Worm (Caenorhabditis elegans) whole organism, L4 larva: ENCODE results near the gene cca-1.

Experiments used
- D1046.2 ChIP-seq: fragments of 200-800 bp; sonication (Bioruptor generic); IDR thresholded peaks from 2 replicates; pipeline ENCODE4 v1.3.6; 2022; ENCODE audit warnings: missing genetic modification characterization, missing compliant biosample characterization
- F10B5.3 ChIP-seq: sonication (generic microtip); optimal IDR thresholded peaks from 2 replicates; lab custom pipeline; 2016; ENCODE audit warnings: mild to moderate bottlenecking, missing genetic modification characterization, missing compliant biosample characterization
- T20F7.1 ChIP-seq: fragments of 200-800 bp; sonication (Bioruptor generic); optimal IDR thresholded peaks from 2 replicates; lab custom pipeline; 2018; ENCODE audit warnings: mild to moderate bottlenecking, missing genetic modification characterization, missing compliant biosample characterization
- Y75B8A.6 ChIP-seq: fragments of 200-800 bp; sonication (Bioruptor generic); IDR thresholded peaks from 2 replicates; pipeline ENCODE4 v1.3.6; 2022; ENCODE audit warnings: missing genetic modification reagents, missing genetic modification characterization, missing compliant biosample characterization
- arid-1 ChIP-seq: fragments of 200-800 bp; sonication (Bioruptor generic); conservative IDR thresholded peaks from 2 replicates; pipeline ENCODE4 v1.3.6; 2022; ENCODE audit warnings: missing genetic modification reagents, missing genetic modification characterization, missing compliant biosample characterization
- cey-2 ChIP-seq: sonication (generic microtip); optimal IDR thresholded peaks from 3 replicates; lab custom pipeline; 2017; ENCODE audit warnings: missing genetic modification characterization, mild to moderate bottlenecking, missing compliant biosample characterization, antibody characterized with exemption, borderline replicate concordance; ENCODE audit not compliant: insufficient read depth
- ctbp-1 ChIP-seq: fragments of 200-800 bp; sonication (Bioruptor generic); IDR thresholded peaks from 2 replicates; pipeline ENCODE4 v1.3.6; 2022; ENCODE audit warnings: missing genetic modification reagents, missing genetic modification characterization, missing compliant biosample characterization
- daf-12 ChIP-seq: fragments of 150-350 bp; optimal IDR thresholded peaks from 2 replicates; lab custom pipeline; 2014; ENCODE audit warnings: missing biosample characterization, missing genetic modification reagents, missing genetic modification characterization
- daf-16 ChIP-seq, 3 experiments: sonication (generic microtip); optimal IDR thresholded peaks; 2 replicates each; lab custom pipeline; 2016 to 2017; ENCODE audit warnings: missing genetic modification characterization in 3 of 3, missing genetic modification reagents in 3 of 3, mild to moderate bottlenecking in 2 of 3, missing compliant biosample characterization in 2 of 3, missing biosample characterization in 1 of 3, moderate library complexity in 1 of 3
- daf-8 ChIP-seq: fragments of 200-800 bp; sonication (Bioruptor generic); IDR thresholded peaks from 2 replicates; pipeline ENCODE4 v1.3.6; 2022; ENCODE audit warnings: missing genetic modification characterization, missing compliant biosample characterization
- dmd-6 ChIP-seq: fragments of 200-800 bp; sonication (Bioruptor generic); IDR thresholded peaks from 2 replicates; pipeline ENCODE4 v1.3.6; 2022; ENCODE audit warnings: missing genetic modification reagents, missing genetic modification characterization, missing compliant biosample characterization
- dmd-9 ChIP-seq: fragments of 200-800 bp; sonication (Bioruptor generic); IDR thresholded peaks from 2 replicates; pipeline ENCODE4 v1.3.6; 2022; ENCODE audit warnings: missing genetic modification reagents, missing genetic modification characterization, missing compliant biosample characterization
- dpl-1 ChIP-seq: fragments of 150-350 bp; optimal IDR thresholded peaks from 2 replicates; lab custom pipeline; 2014; ENCODE audit warnings: missing biosample characterization, missing genetic modification reagents, missing genetic modification characterization
- duxl-1 ChIP-seq: sonication (generic microtip); optimal IDR thresholded peaks from 2 replicates; lab custom pipeline; 2016; ENCODE audit warnings: mild to moderate bottlenecking, missing genetic modification characterization, moderate library complexity, missing compliant biosample characterization; ENCODE audit not compliant: poor library complexity
- egl-27 ChIP-seq: sonication (generic microtip); optimal IDR thresholded peaks from 3 replicates; lab custom pipeline; 2017; ENCODE audit warnings: missing biosample characterization, missing genetic modification reagents, missing genetic modification characterization
- egl-43 ChIP-seq: fragments of 200-800 bp; sonication (Bioruptor generic); IDR thresholded peaks from 2 replicates; pipeline ENCODE4 v1.3.6; 2022; ENCODE audit warnings: missing genetic modification reagents, missing genetic modification characterization, missing compliant biosample characterization
- fos-1 ChIP-seq: fragments of 150-350 bp; optimal IDR thresholded peaks from 2 replicates; lab custom pipeline; 2014; ENCODE audit warnings: missing biosample characterization, missing genetic modification characterization
- hif-1 ChIP-seq, 2 experiments: sonication (generic microtip); optimal IDR thresholded peaks; 2 replicates each; lab custom pipeline; 2016 to 2017; ENCODE audit warnings: missing compliant biosample characterization in 2 of 2, missing genetic modification characterization in 2 of 2, missing genetic modification reagents in 2 of 2, missing genotype in 2 of 2, mild to moderate bottlenecking in 1 of 2
- hlh-30 ChIP-seq: sonication (generic microtip); optimal IDR thresholded peaks from 2 replicates; lab custom pipeline; 2017; ENCODE audit warnings: antibody characterized with exemption, mild to moderate bottlenecking, missing genetic modification characterization, missing compliant biosample characterization; ENCODE audit not compliant: insufficient read depth
- lin-13 ChIP-seq: fragments of 150-350 bp; optimal IDR thresholded peaks from 2 replicates; lab custom pipeline; 2014; ENCODE audit warnings: missing biosample characterization, missing genetic modification reagents, missing genetic modification characterization
- lin-39 ChIP-seq: fragments of 150-350 bp; optimal IDR thresholded peaks from 2 replicates; lab custom pipeline; 2014; ENCODE audit warnings: missing biosample characterization, missing genetic modification reagents, missing genetic modification characterization
- madf-5 ChIP-seq, 2 experiments: fragments of 200-800 bp; sonication (Bioruptor generic); IDR thresholded peaks; 2 replicates each; pipeline ENCODE4 v1.3.6; 2022; ENCODE audit warnings: missing compliant biosample characterization in 2 of 2, missing genetic modification characterization in 2 of 2
- madf-9 ChIP-seq: fragments of 200-800 bp; sonication (Bioruptor generic); conservative IDR thresholded peaks from 2 replicates; pipeline ENCODE4 v1.3.6; 2022; ENCODE audit warnings: missing genetic modification reagents, missing genetic modification characterization, missing compliant biosample characterization
- mdl-1 ChIP-seq, 2 experiments: fragments of 150-350 bp in 1 of 2; sonication (generic microtip) in 1 of 2; optimal IDR thresholded peaks; 2 replicates each; lab custom pipeline; 2014 to 2017; ENCODE audit warnings: missing biosample characterization in 2 of 2, missing genetic modification characterization in 2 of 2
- nhr-25 ChIP-seq: sonication (generic microtip); optimal IDR thresholded peaks from 2 replicates; lab custom pipeline; 2017; ENCODE audit warnings: missing genetic modification characterization, mild to moderate bottlenecking, missing compliant biosample characterization, antibody characterized with exemption, moderate library complexity, borderline replicate concordance; ENCODE audit not compliant: insufficient read depth
- nhr-6 ChIP-seq: fragments of 150-350 bp; optimal IDR thresholded peaks from 2 replicates; lab custom pipeline; 2014; ENCODE audit warnings: missing biosample characterization, missing genetic modification characterization
- nhr-76 ChIP-seq: fragments of 150-350 bp; optimal IDR thresholded peaks from 2 replicates; lab custom pipeline; 2014; ENCODE audit warnings: missing biosample characterization, missing genetic modification characterization
- nhr-77 ChIP-seq: fragments of 150-350 bp; optimal IDR thresholded peaks from 2 replicates; lab custom pipeline; 2014; ENCODE audit warnings: missing biosample characterization, missing genetic modification characterization
- pqm-1 ChIP-seq: sonication (generic microtip); optimal IDR thresholded peaks from 2 replicates; lab custom pipeline; 2017; ENCODE audit warnings: missing biosample characterization, missing genetic modification characterization
- set-16 ChIP-seq: fragments of 200-800 bp; sonication (Bioruptor generic); IDR thresholded peaks from 2 replicates; pipeline ENCODE4 v1.3.6; 2022; ENCODE audit warnings: missing genetic modification reagents, missing genetic modification characterization, missing compliant biosample characterization
- spr-1 ChIP-seq: sonication (generic microtip); optimal IDR thresholded peaks from 2 replicates; lab custom pipeline; 2016; ENCODE audit warnings: mild to moderate bottlenecking, missing genetic modification characterization, missing compliant biosample characterization
- spr-3 ChIP-seq: fragments of 200-800 bp; sonication (Bioruptor generic); optimal IDR thresholded peaks from 2 replicates; lab custom pipeline; 2018; ENCODE audit warnings: mild to moderate bottlenecking, missing genetic modification characterization, missing compliant biosample characterization
- tag-97 ChIP-seq: fragments of 200-800 bp; sonication (Bioruptor generic); IDR thresholded peaks from 2 replicates; pipeline ENCODE4 v1.3.6; 2022; ENCODE audit warnings: missing genetic modification characterization, missing compliant biosample characterization
- tra-1 ChIP-seq: fragments of 200-800 bp; sonication (Bioruptor generic); IDR thresholded peaks from 2 replicates; pipeline ENCODE4 v1.3.6; 2022; ENCODE audit warnings: missing genetic modification reagents, missing genetic modification characterization, missing compliant biosample characterization
- unc-130 ChIP-seq: sonication (generic microtip); optimal IDR thresholded peaks from 2 replicates; lab custom pipeline; 2016; ENCODE audit warnings: missing genetic modification reagents, missing genetic modification characterization, missing compliant biosample characterization
- unc-39 ChIP-seq: sonication (generic microtip); optimal IDR thresholded peaks from 2 replicates; lab custom pipeline; 2017; ENCODE audit warnings: missing biosample characterization, missing genetic modification characterization
- unc-62 ChIP-seq, 3 experiments: fragments of 150-350 bp in 1 of 3; sonication (generic microtip); optimal IDR thresholded peaks in 2 of 3; peaks in 1 of 3; 1 replicate in 1 of 3; 2 replicates in 2 of 3; lab custom pipeline; 2014 to 2017; ENCODE audit warnings: missing biosample characterization in 3 of 3, missing genetic modification characterization in 3 of 3, missing genetic modification reagents in 3 of 3, missing genotype in 1 of 3
- vab-7 ChIP-seq: fragments of 200-800 bp; sonication (Bioruptor generic); IDR thresholded peaks from 2 replicates; pipeline ENCODE4 v1.3.6; 2022; ENCODE audit warnings: missing genetic modification reagents, missing genetic modification characterization, missing compliant biosample characterization
- ztf-11 ChIP-seq: fragments of 150-350 bp; optimal IDR thresholded peaks from 2 replicates; lab custom pipeline; 2014; ENCODE audit warnings: missing biosample characterization, missing genetic modification characterization
- ztf-7 ChIP-seq: fragments of 150-350 bp; optimal IDR thresholded peaks from 2 replicates; lab custom pipeline; 2014; ENCODE audit warnings: missing biosample characterization, missing genetic modification characterization

Gene cca-1

ce11 chrX:7809352-7810196 lies 66.2 kb downstream of the cca-1 start (continued):
- TF ChIP-seq fos-1 (tag; lab: Kevin White, UChicago), result no peak
- TF ChIP-seq pqm-1 (tag; lab: Kevin White, UChicago), result no peak
- TF ChIP-seq lin-13 (GFP tag; lab: Kevin White, UChicago), result no peak
- TF ChIP-seq duxl-1, result no peak
- TF ChIP-seq egl-27 (tag; lab: Kevin White, UChicago), result no peak
- no peak for TF ChIP-seq lin-39 (tag; lab: Kevin White, UChicago)
- TF ChIP-seq madf-5 (GFP tag; IDR thresholded peaks at IDR 0.05; lab: Robert Waterston, UW), result no peak
- no peak for TF ChIP-seq vab-7 (GFP tag; lab: Robert Waterston, UW)
- no peak for TF ChIP-seq ztf-7 (tag; lab: Kevin White, UChicago)
- no peak for TF ChIP-seq nhr-25 (tag; lab: Kevin White, UChicago)
- TF ChIP-seq dmd-6, result no peak; the same call in 1 of the 2 replicates
- TF ChIP-seq ctbp-1 (GFP tag; lab: Robert Waterston, UW), result 0 out of 2 replicates have a peak, but pooled peaks have one; percentile 28
- no peak for TF ChIP-seq egl-43 (GFP tag; lab: Robert Waterston, UW)
- TF ChIP-seq madf-9 (GFP tag; lab: Robert Waterston, UW), result no peak
- no peak for TF ChIP-seq ztf-11 (tag; lab: Kevin White, UChicago)
- TF ChIP-seq dmd-9, result no peak
- TF ChIP-seq spr-3 (GFP tag; lab: Kevin White, UChicago), result no peak
- peak in 1 of 2 experiments; percentile 49 for TF ChIP-seq hif-1 (tag; optimal IDR thresholded peaks at IDR 0.05; lab: Kevin White, UChicago)
- no peak for TF ChIP-seq spr-1 (tag; lab: Kevin White, UChicago)
- TF ChIP-seq unc-39 (tag; lab: Kevin White, UChicago), result no peak
- no peak for TF ChIP-seq daf-8
- TF ChIP-seq D1046.2 (GFP tag; lab: Robert Waterston, UW), result no peak
- peak; percentile 68 for TF ChIP-seq nhr-6
- TF ChIP-seq unc-130 (GFP tag; lab: Kevin White, UChicago), result no peak
- TF ChIP-seq cey-2, result no peak
- no peak for TF ChIP-seq tra-1 (GFP tag; lab: Robert Waterston, UW)
- TF ChIP-seq dpl-1 (GFP tag; lab: Kevin White, UChicago), result peak; percentile 24
- peak in 1 of 2 experiments; percentile 98 for TF ChIP-seq unc-62 (GFP tag; optimal IDR thresholded peaks at IDR 0.05 in 1 of 2; lab: Kevin White, UChicago)
- TF ChIP-seq unc-62 (tag; optimal IDR thresholded peaks at IDR 0.05; lab: Kevin White, UChicago), result no peak
- no peak for TF ChIP-seq F10B5.3 (tag; lab: Kevin White, UChicago)
- TF ChIP-seq set-16 (GFP tag; lab: Robert Waterston, UW), result no peak
- no peak for TF ChIP-seq nhr-76 (tag; lab: Kevin White, UChicago)
- TF ChIP-seq nhr-77, result no peak
- TF ChIP-seq T20F7.1 (GFP tag; lab: Kevin White, UChicago), result no peak
- TF ChIP-seq daf-12 (tag; lab: Kevin White, UChicago), result no peak
- peak in 1 of 2 experiments; percentile 94 for TF ChIP-seq daf-16 (GFP tag; optimal IDR thresholded peaks at IDR 0.05; lab: Kevin White, UChicago)
- peak; percentile 95 for TF ChIP-seq daf-16 (tag; optimal IDR thresholded peaks at IDR 0.05; lab: Kevin White, UChicago)
- peak in 1 of 2 experiments; percentile 76 for TF ChIP-seq mdl-1 (tag; optimal IDR thresholded peaks at IDR 0.05; lab: Kevin White, UChicago)
- no peak for TF ChIP-seq tag-97 (GFP tag; lab: Robert Waterston, UW)
- TF ChIP-seq hlh-30 (tag; lab: Kevin White, UChicago), result peak; percentile 72
- TF ChIP-seq Y75B8A.6 (GFP tag; lab: Robert Waterston, UW), result no peak
- TF ChIP-seq arid-1 (GFP tag; lab: Robert Waterston, UW), result no peak
